Fruit fly (Drosophila melanogaster) whole organism, embryonic: ENCODE measurements around the gene ppk30.

Experiments used
- CG11696 ChIP-seq: fragments of 200-800 bp; sonication (Bioruptor generic); IDR thresholded peaks from 2 replicates; pipeline ENCODE4 v1.3.6; 2022; ENCODE audit warnings: missing biosample characterization, missing genetic modification characterization
- CG14014 ChIP-seq: fragments of 200-800 bp; sonication (Bioruptor generic); IDR thresholded peaks from 2 replicates; pipeline ENCODE4 v1.3.6; 2022; ENCODE audit warnings: missing biosample characterization, missing genetic modification characterization
- Nf-YB ChIP-seq: fragments of 200-800 bp; sonication (Bioruptor generic); optimal IDR thresholded peaks from 3 replicates; lab custom pipeline; 2019; ENCODE audit warnings: missing biosample characterization, mild to moderate bottlenecking, missing genetic modification characterization, moderate library complexity

DNA sequence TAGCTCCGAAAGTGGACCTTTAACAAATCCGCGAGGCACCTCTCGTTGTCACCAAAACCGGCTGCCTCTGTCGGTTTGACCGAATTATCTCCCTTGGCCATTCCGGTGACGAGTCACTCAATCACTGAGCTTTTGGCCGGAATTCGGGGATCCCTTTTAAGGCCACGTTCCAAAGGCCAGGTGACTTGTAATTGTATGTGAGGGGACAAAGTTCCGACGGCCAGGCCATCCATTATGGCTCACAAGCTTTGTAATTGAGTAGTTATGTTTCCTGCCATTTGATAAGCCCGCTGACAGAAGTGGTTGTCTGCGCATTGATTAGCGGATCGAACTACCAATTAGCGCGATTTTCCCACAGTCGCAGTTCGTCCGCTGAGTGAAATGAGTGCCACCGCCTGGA is at the start of gene ppk30, which contains the start of gene ppk20:
- TF ChIP-seq Nf-YB (GFP tag; lab: Kevin White, UChicago) (no peak), CG11696 (GFP tag; lab: Robert Waterston, UW) (no peak), CG14014 (GFP tag; lab: Robert Waterston, UW) (no peak)
